Worm (Caenorhabditis elegans): ENCODE measurements around the gene Y42A5A.1.

Gene Y42A5A.1

ce11 chrV:11083691-11084090, 4.1 kb upstream of the Y42A5A.1 start (continued):
- TF ChIP-seq lsy-2 (tag; optimal IDR thresholded peaks at IDR 0.05) (no peak), nhr-28 (tag; optimal IDR thresholded peaks at IDR 0.05) (no peak), nhr-25 (tag; optimal IDR thresholded peaks at IDR 0.05; ENCODE audit: borderline replicate concordance, insufficient read depth) (no peak)

ce11 chrV:11087119-11087518, 629 bp upstream of the Y42A5A.1 start:
- TF ChIP-seq dmd-8 (GFP tag; IDR thresholded peaks at IDR 0.05) (no peak), pqm-1 (tag; optimal IDR thresholded peaks at IDR 0.05) (peak; percentile 54), nhr-237 (tag; optimal IDR thresholded peaks at IDR 0.05) (no peak), F49E8.2 (tag; optimal IDR thresholded peaks at IDR 0.05; ENCODE audit: borderline replicate concordance) (no peak), ztf-7 (tag; optimal IDR thresholded peaks at IDR 0.05) (no peak), nhr-48 (tag; optimal IDR thresholded peaks at IDR 0.05) (peak; percentile 0), madf-5 (GFP tag; IDR thresholded peaks at IDR 0.05) (no peak), mep-1 (tag; optimal IDR thresholded peaks at IDR 0.05) (no peak), nhr-6 (tag; optimal IDR thresholded peaks at IDR 0.05) (no peak), tra-1 (GFP tag; IDR thresholded peaks at IDR 0.05) (peak; percentile 74), php-3 (GFP tag; IDR thresholded peaks at IDR 0.05) (peak; percentile 33; the same call in 1 of the 2 replicates), nhr-28 (tag; optimal IDR thresholded peaks at IDR 0.05) (peak; percentile 61), attf-4 (tag; optimal IDR thresholded peaks at IDR 0.05) (no peak), snpc-4 (tag; optimal IDR thresholded peaks at IDR 0.05) (no peak), dmd-6 (GFP tag; IDR thresholded peaks at IDR 0.05) (peak; percentile 58), mdl-1 (tag; optimal IDR thresholded peaks at IDR 0.05) (peak in 1 of 2 experiments; percentile 15), hlh-11 (tag; optimal IDR thresholded peaks at IDR 0.05) (peak; percentile 36), ama-1 (optimal IDR thresholded peaks at IDR 0.05) (no peak), nhr-102 (tag; optimal IDR thresholded peaks at IDR 0.05) (no peak), saeg-2 (GFP tag; IDR thresholded peaks at IDR 0.05) (no peak), cey-2 (tag; optimal IDR thresholded peaks at IDR 0.05; ENCODE audit: borderline replicate concordance, insufficient read depth) (peak; percentile 73), hlh-30 (tag; optimal IDR thresholded peaks at IDR 0.05; ENCODE audit: insufficient read depth) (peak; percentile 4), ceh-32 (tag; optimal IDR thresholded peaks at IDR 0.05; ENCODE audit: poor library complexity) (no peak), lin-29 (GFP tag; IDR thresholded peaks at IDR 0.05) (no peak), egl-43 (GFP tag; IDR thresholded peaks at IDR 0.05) (no peak), ceh-62 (tag; optimal IDR thresholded peaks at IDR 0.05) (no peak), ceh-28 (tag; optimal IDR thresholded peaks at IDR 0.05) (no peak), aha-1 (tag) (peak; percentile 55), F44E2.7 (GFP tag; IDR thresholded peaks at IDR 0.05) (no peak), T20F7.1 (GFP tag; optimal IDR thresholded peaks at IDR 0.05) (peak; percentile 25), ceh-20 (GFP tag; IDR thresholded peaks at IDR 0.05) (peak; percentile 64; the same call in 1 of the 2 replicates)

- TF ChIP-seq aha-1 (tag) (peak; percentile 71), lin-38 (GFP tag; IDR thresholded peaks at IDR 0.05) (no peak), nhr-41 (GFP tag; IDR thresholded peaks at IDR 0.05) (no peak), nhr-25 (tag; optimal IDR thresholded peaks at IDR 0.05; ENCODE audit: borderline replicate concordance, insufficient read depth) (no peak)
Observed at ce11 chrV:11093163-11094091, 5.7 kb downstream of the Y42A5A.1 start, which contains the start of gene lact-8. Gene lact-8, minus strand, starts transcription at chrV:11093607.
